Fruit fly (Drosophila melanogaster) whole organism, embryonic: ENCODE data around the gene tj.

Experiments
- Aef1 ChIP-seq: fragments of 200-800 bp; sonication (Bioruptor generic); IDR thresholded peaks from 3 replicates; pipeline ENCODE4 v1.3.6; 2022; ENCODE audit warnings: missing biosample characterization, missing genetic modification characterization
- CG10267 ChIP-seq: fragments of 200-800 bp; sonication (Bioruptor generic); optimal IDR thresholded peaks from 2 replicates; lab custom pipeline; 2018; ENCODE audit warnings: missing biosample characterization, mild to moderate bottlenecking, missing genetic modification characterization, moderate library complexity
- CG10462 ChIP-seq: fragments of 200-800 bp; sonication (Bioruptor generic); optimal IDR thresholded peaks from 2 replicates; lab custom pipeline; 2016; ENCODE audit warnings: missing biosample characterization, missing genetic modification characterization
- CG10543 ChIP-seq: fragments of 200-800 bp; sonication (Bioruptor generic); optimal IDR thresholded peaks from 3 replicates; lab custom pipeline; 2017; ENCODE audit warnings: missing biosample characterization, mild to moderate bottlenecking, missing genetic modification characterization, moderate library complexity
- CG11560 ChIP-seq: fragments of 200-800 bp; sonication (Bioruptor generic); IDR thresholded peaks from 3 replicates; pipeline ENCODE4 v1.3.6; 2022; ENCODE audit warnings: missing biosample characterization, missing genetic modification characterization
- CG1529 ChIP-seq: fragments of 200-800 bp; sonication (Bioruptor generic); optimal IDR thresholded peaks from 3 replicates; lab custom pipeline; 2018; ENCODE audit warnings: missing biosample characterization, missing genetic modification characterization
- CG16863 ChIP-seq: fragments of 200-800 bp; sonication (Bioruptor generic); optimal IDR thresholded peaks from 3 replicates; lab custom pipeline; 2016; ENCODE audit warnings: missing biosample characterization, missing genetic modification characterization
- CG17359 ChIP-seq: fragments of 200-800 bp; sonication (Bioruptor generic); optimal IDR thresholded peaks from 3 replicates; lab custom pipeline; 2018; ENCODE audit warnings: missing biosample characterization, mild to moderate bottlenecking, missing genetic modification characterization, moderate library complexity
- CG17361 ChIP-seq: fragments of 200-800 bp; sonication (Bioruptor generic); IDR thresholded peaks from 3 replicates; pipeline ENCODE4 v1.3.6; 2022; ENCODE audit warnings: missing biosample characterization, missing genetic modification characterization
- CG17829 ChIP-seq: fragments of 200-800 bp; optimal IDR thresholded peaks from 2 replicates; lab custom pipeline; 2019; ENCODE audit warnings: missing biosample characterization, mild to moderate bottlenecking, missing genetic modification characterization, moderate library complexity
- CG18262 ChIP-seq: fragments of 200-800 bp; optimal IDR thresholded peaks from 3 replicates; lab custom pipeline; 2019; ENCODE audit warnings: missing biosample characterization, mild to moderate bottlenecking, missing genetic modification characterization, moderate library complexity
- CG3281 ChIP-seq: fragments of 200-800 bp; sonication (Bioruptor generic); optimal IDR thresholded peaks from 3 replicates; lab custom pipeline; 2017; ENCODE audit warnings: missing biosample characterization, mild to moderate bottlenecking, missing genetic modification characterization
- CG33557 ChIP-seq: fragments of 200-800 bp; sonication (Bioruptor generic); optimal IDR thresholded peaks from 2 replicates; lab custom pipeline; 2019; ENCODE audit warnings: missing biosample characterization, mild to moderate bottlenecking, missing genetic modification characterization, moderate library complexity
- CG34224 ChIP-seq: fragments of 200-800 bp; sonication (Bioruptor generic); IDR thresholded peaks from 3 replicates; pipeline ENCODE4 v1.3.6; 2022; ENCODE audit warnings: missing biosample characterization, missing genetic modification characterization; ENCODE audit not compliant: partially characterized antibody
- CG4328 ChIP-seq: fragments of 200-800 bp; sonication (Bioruptor generic); optimal IDR thresholded peaks from 3 replicates; lab custom pipeline; 2017; ENCODE audit warnings: missing biosample characterization, missing genetic modification reagents, missing genetic modification characterization
- CG7745 ChIP-seq: fragments of 200-800 bp; sonication (Bioruptor generic); optimal IDR thresholded peaks from 2 replicates; lab custom pipeline; 2018; ENCODE audit warnings: missing biosample characterization, mild to moderate bottlenecking, missing genetic modification characterization, moderate library complexity
- CG7963 ChIP-seq: fragments of 200-800 bp; sonication (Bioruptor generic); IDR thresholded peaks from 3 replicates; pipeline ENCODE4 v1.3.6; 2022; ENCODE audit warnings: missing biosample characterization, missing genetic modification characterization; ENCODE audit not compliant: partially characterized antibody
- CG8478 ChIP-seq: fragments of >200 bp; optimal IDR thresholded peaks from 2 replicates; lab custom pipeline; 2018
- CG9609 ChIP-seq: fragments of 200-800 bp; sonication (Bioruptor generic); optimal IDR thresholded peaks from 3 replicates; lab custom pipeline; 2016; ENCODE audit warnings: missing biosample characterization, missing genetic modification characterization
- Camta ChIP-seq: fragments of 200-800 bp; sonication (Bioruptor generic); optimal IDR thresholded peaks from 2 replicates; lab custom pipeline; 2016; ENCODE audit warnings: missing biosample characterization, missing genetic modification characterization
- Dad ChIP-seq: fragments of 200-800 bp; sonication (Bioruptor generic); optimal IDR thresholded peaks from 3 replicates; lab custom pipeline; 2016; ENCODE audit warnings: missing biosample characterization, missing genetic modification characterization
- Dll ChIP-seq: fragments of 200-800 bp; sonication (Bioruptor generic); IDR thresholded peaks from 4 replicates; pipeline ENCODE4 v1.3.6; 2022; ENCODE audit warnings: missing biosample characterization, missing genetic modification characterization; ENCODE audit not compliant: partially characterized antibody
- E2f2 ChIP-seq: fragments of 200-800 bp; sonication (Bioruptor generic); IDR thresholded peaks from 2 replicates; pipeline ENCODE4 v1.3.6; 2022; ENCODE audit warnings: missing biosample characterization, missing genetic modification characterization
- GATAe ChIP-seq: fragments of 200-800 bp; sonication (Bioruptor generic); conservative IDR thresholded peaks from 2 replicates; pipeline ENCODE4 v1.3.6; 2022; ENCODE audit warnings: missing biosample characterization, missing genetic modification characterization
- Gug ChIP-seq: fragments of 200-800 bp; sonication (Bioruptor generic); IDR thresholded peaks from 4 replicates; pipeline ENCODE4 v1.3.6; 2022; ENCODE audit warnings: missing biosample characterization, missing genetic modification characterization
- HHEX ChIP-seq: fragments of 200-800 bp; sonication (Bioruptor generic); optimal IDR thresholded peaks from 3 replicates; lab custom pipeline; 2017; ENCODE audit warnings: missing biosample characterization, mild to moderate bottlenecking, missing genetic modification characterization, missing genetic modification reagents
- HLH3B ChIP-seq: fragments of 200-800 bp; sonication (Bioruptor generic); IDR thresholded peaks from 2 replicates; pipeline ENCODE4 v1.3.6; 2022; ENCODE audit warnings: missing biosample characterization, missing genetic modification characterization
- HLH4C ChIP-seq: fragments of 200-800 bp; sonication (Bioruptor generic); IDR thresholded peaks from 3 replicates; pipeline ENCODE4 v1.3.6; 2022; ENCODE audit warnings: missing biosample characterization, missing genetic modification characterization; ENCODE audit not compliant: partially characterized antibody
- HmgZ ChIP-seq: fragments of 200-800 bp; sonication (Bioruptor generic); optimal IDR thresholded peaks from 2 replicates; lab custom pipeline; 2018; ENCODE audit warnings: missing biosample characterization, mild to moderate bottlenecking, missing genetic modification characterization
- NfI ChIP-seq: fragments of 200-800 bp; sonication (Bioruptor generic); optimal IDR thresholded peaks from 3 replicates; lab custom pipeline; 2018; ENCODE audit warnings: missing biosample characterization, mild to moderate bottlenecking, missing genetic modification characterization, moderate library complexity
- Oaz ChIP-seq: fragments of 200-800 bp; sonication (Bioruptor generic); IDR thresholded peaks from 2 replicates; pipeline ENCODE4 v1.3.6; 2022; ENCODE audit warnings: missing biosample characterization, missing genetic modification characterization
- Sry-δ ChIP-seq: fragments of 200-800 bp; sonication (Bioruptor generic); optimal IDR thresholded peaks from 2 replicates; lab custom pipeline; 2016; ENCODE audit warnings: missing biosample characterization, missing genetic modification characterization
- Usf ChIP-seq: fragments of 200-800 bp; sonication (Bioruptor generic); optimal IDR thresholded peaks from 2 replicates; lab custom pipeline; 2017; ENCODE audit warnings: missing genotype, missing biosample characterization, missing genetic modification characterization
- Vsx1 ChIP-seq: fragments of 200-800 bp; sonication (Bioruptor generic); optimal IDR thresholded peaks from 2 replicates; lab custom pipeline; 2017; ENCODE audit warnings: missing biosample characterization, mild to moderate bottlenecking, missing genetic modification characterization, missing genetic modification reagents
- corto ChIP-seq: fragments of 200-800 bp; sonication (Bioruptor generic); optimal IDR thresholded peaks from 2 replicates; lab custom pipeline; 2016; ENCODE audit warnings: missing biosample characterization, mild to moderate bottlenecking, missing genetic modification characterization, moderate library complexity
- cwo ChIP-seq: fragments of 200-800 bp; sonication (Bioruptor generic); optimal IDR thresholded peaks from 3 replicates; lab custom pipeline; 2017; ENCODE audit warnings: missing biosample characterization, missing genetic modification characterization, mild to moderate bottlenecking, moderate library complexity, missing genetic modification reagents
- dysf ChIP-seq: fragments of 200-800 bp; sonication (Bioruptor generic); IDR thresholded peaks from 3 replicates; pipeline ENCODE4 v1.3.6; 2022; ENCODE audit warnings: missing biosample characterization, missing genetic modification characterization
- esg ChIP-seq: fragments of 200-800 bp; sonication (Bioruptor generic); conservative IDR thresholded peaks from 2 replicates; pipeline ENCODE4 v1.3.6; 2022; ENCODE audit warnings: missing biosample characterization, missing genetic modification characterization
- hkb ChIP-seq, 2 experiments: fragments of 200-800 bp in 1 of 2; fragments of >200 bp in 1 of 2; sonication (Bioruptor generic) in 1 of 2; IDR thresholded peaks in 1 of 2; optimal IDR thresholded peaks in 1 of 2; 2 replicates each; pipeline versions ENCODE4 v1.3.6 to Lab custom; 2017 to 2022; ENCODE audit warnings: missing biosample characterization in 1 of 2, missing genetic modification characterization in 1 of 2
- lbe ChIP-seq: fragments of 200-800 bp; sonication (Bioruptor generic); optimal IDR thresholded peaks from 2 replicates; lab custom pipeline; 2016; ENCODE audit warnings: missing biosample characterization, mild to moderate bottlenecking, missing genetic modification characterization
- lmd ChIP-seq: fragments of 200-800 bp; sonication (Bioruptor generic); IDR thresholded peaks from 2 replicates; pipeline ENCODE4 v1.3.6; 2022; ENCODE audit warnings: missing biosample characterization, missing genetic modification characterization
- lola ChIP-seq, 3 experiments: fragments of >200 bp in 2 of 3; fragments of 200-800 bp in 1 of 3; sonication (Bioruptor generic) in 1 of 3; optimal IDR thresholded peaks; 2 replicates each; lab custom pipeline; 2017 to 2019; ENCODE audit warnings: missing biosample characterization in 3 of 3, missing genetic modification characterization in 3 of 3, mild to moderate bottlenecking in 1 of 3, moderate library complexity in 1 of 3
- nerfin-1 ChIP-seq: fragments of 200-800 bp; sonication (Bioruptor generic); optimal IDR thresholded peaks from 3 replicates; lab custom pipeline; 2019; ENCODE audit warnings: missing biosample characterization, mild to moderate bottlenecking, missing genetic modification characterization, moderate library complexity
- pum ChIP-seq: fragments of 200-800 bp; sonication (Bioruptor generic); optimal IDR thresholded peaks from 2 replicates; lab custom pipeline; 2016; ENCODE audit warnings: missing biosample characterization, missing genetic modification characterization
- pzg ChIP-seq: fragments of 200-800 bp; sonication (Bioruptor generic); optimal IDR thresholded peaks from 3 replicates; lab custom pipeline; 2018; ENCODE audit warnings: missing biosample characterization, mild to moderate bottlenecking, missing genetic modification characterization, moderate library complexity
- trem ChIP-seq: fragments of 200-800 bp; optimal IDR thresholded peaks from 3 replicates; lab custom pipeline; 2019; ENCODE audit warnings: missing biosample characterization, mild to moderate bottlenecking, missing genetic modification characterization, moderate library complexity
- zen ChIP-seq: fragments of 200-800 bp; sonication (Bioruptor generic); optimal IDR thresholded peaks from 3 replicates; lab custom pipeline; 2018; ENCODE audit warnings: missing biosample characterization, mild to moderate bottlenecking, missing genetic modification characterization, moderate library complexity

tj gene

DNA sequence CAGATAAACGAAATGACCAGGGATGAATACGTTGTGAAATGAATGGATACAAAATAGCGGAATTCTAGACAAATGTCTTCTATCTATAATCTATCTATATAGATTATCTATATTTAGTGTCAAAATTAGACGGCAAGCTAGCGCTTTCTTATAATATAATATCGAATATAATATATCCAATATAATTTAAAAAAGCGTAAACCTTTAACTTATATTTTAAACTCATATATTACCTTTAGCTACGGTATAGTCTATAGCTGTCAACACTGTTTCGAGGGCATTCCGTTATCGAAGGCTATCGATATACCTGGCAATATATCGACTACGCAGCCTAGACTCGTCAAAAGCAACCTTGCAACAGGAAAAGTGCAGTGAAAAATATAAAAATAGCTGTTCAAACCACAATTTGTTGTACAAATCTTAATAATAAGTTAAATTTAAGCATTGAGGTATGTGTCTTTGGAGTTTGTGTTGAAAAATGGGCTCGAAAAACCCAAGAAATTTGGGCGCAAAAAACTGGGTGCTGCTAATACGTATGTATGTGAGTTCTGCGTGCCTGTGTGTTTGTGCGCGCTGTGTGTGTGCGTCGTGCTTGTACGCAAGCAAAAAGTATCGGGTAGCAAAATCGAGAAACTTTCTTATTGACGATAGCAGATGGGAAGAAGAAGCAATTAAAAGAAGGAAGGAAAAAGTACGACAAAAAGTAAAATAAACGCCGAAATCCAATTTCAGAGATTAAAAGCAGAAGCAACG, 29.0 kb downstream of the tj start, which contains the start of the genes swm and Ctu2:
Gene swm (plus strand): TSS at position 318 of the 753 bp plus-strand sequence.
Gene Ctu2 (minus strand): TSS at position 320 of the 753 bp plus-strand sequence.
- TF ChIP-seq CG3281 (GFP tag; lab: Kevin White, UChicago) (peak; percentile 73), CG16863 (GFP tag; lab: Kevin White, UChicago) (no peak), Camta (GFP tag; lab: Kevin White, UChicago) (no peak), CG10543 (peak; percentile 84), HLH4C (GFP tag; lab: Robert Waterston, UW) (peak; percentile 67), Usf (GFP tag; lab: Kevin White, UChicago) (peak; percentile 13), CG7745 (no peak), CG33557 (GFP tag; lab: Kevin White, UChicago) (peak; percentile 58), nerfin-1 (peak; percentile 72), NfI (peak; percentile 64), CG1529 (GFP tag; lab: Kevin White, UChicago) (no peak), CG17361 (peak; percentile 87), CG10462 (no peak), trem (tag; lab: Kevin White, UChicago) (peak; percentile 74), esg (GFP tag; lab: Robert Waterston, UW) (peak; percentile 31; the same call in 1 of the 2 replicates), pzg (peak; percentile 48), lmd (GFP tag; lab: Robert Waterston, UW) (peak; percentile 51), zen (tag; lab: Kevin White, UChicago) (peak; percentile 48), lola (GFP tag; optimal IDR thresholded peaks at IDR 0.05; lab: Kevin White, UChicago) (peak in 1 of 3 experiments; percentile 73), dysf (GFP tag; lab: Robert Waterston, UW) (peak; percentile 61; the same call in 2 of the 3 replicates), Aef1 (GFP tag; lab: Robert Waterston, UW) (peak; percentile 51), HmgZ (peak; percentile 22), pum (peak; percentile 23), CG17359 (tag; lab: Kevin White, UChicago) (peak; percentile 56), HLH3B (GFP tag; lab: Robert Waterston, UW) (peak; percentile 53; the same call in 1 of the 2 replicates), Gug (peak; percentile 26; the same call in 2 of the 4 replicates), CG7963 (peak; percentile 36; the same call in 1 of the 3 replicates), lbe (peak; percentile 27), CG11560 (peak; percentile 47; the same call in 2 of the 3 replicates), CG17829 (tag; lab: Kevin White, UChicago) (peak; percentile 72), CG10267 (tag; lab: Kevin White, UChicago) (peak; percentile 79), Dll (peak; percentile 81), corto (GFP tag; lab: Kevin White, UChicago) (no peak), Sry-δ (GFP tag; lab: Kevin White, UChicago) (peak; percentile 64), CG18262 (tag; lab: Kevin White, UChicago) (peak; percentile 73), HHEX (GFP tag; lab: Kevin White, UChicago) (no peak), CG8478 (lab: Kevin White, UChicago) (peak; percentile 81), CG9609 (GFP tag; lab: Kevin White, UChicago) (no peak), Dad (no peak), E2f2 (GFP tag; lab: Robert Waterston, UW) (0 out of 2 replicates have a peak, but pooled peaks have one; percentile 33), CG4328 (GFP tag; lab: Kevin White, UChicago) (peak; percentile 66), GATAe (0 out of 2 replicates have a peak, but pooled peaks have one; percentile 24), Vsx1 (GFP tag; lab: Kevin White, UChicago) (no peak), hkb (optimal IDR thresholded peaks at IDR 0.05; lab: Kevin White, UChicago) (no peak), hkb (GFP tag; IDR thresholded peaks at IDR 0.05; lab: Robert Waterston, UW) (peak; percentile 55; the same call in 1 of the 2 replicates), cwo (GFP tag; lab: Kevin White, UChicago) (peak; percentile 43), Oaz (peak; percentile 52; the same call in 1 of the 2 replicates), CG34224 (GFP tag; lab: Robert Waterston, UW) (peak; percentile 71)
